Worm (Caenorhabditis elegans): Measurements from ENCODE around the gene sdz-15.

The sdz-15 gene

DNA sequence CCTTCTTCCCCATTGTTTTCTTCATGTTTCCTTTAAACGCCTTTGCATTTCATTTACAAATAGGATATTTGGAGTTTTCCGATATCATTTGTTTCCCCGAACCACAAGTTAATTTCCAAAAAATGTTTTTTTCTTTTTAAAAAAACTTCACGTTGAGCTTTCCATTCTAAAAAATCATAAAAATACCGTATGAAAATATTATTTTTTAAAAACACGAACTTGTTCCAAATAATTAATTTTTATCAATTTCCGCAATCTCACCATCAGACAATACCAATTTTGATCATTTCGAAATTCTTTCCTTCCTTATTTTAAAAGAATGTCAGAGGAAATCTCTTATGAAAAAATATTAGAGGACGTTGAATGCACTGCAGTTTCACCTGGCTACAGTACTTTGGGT, 26.8 kb upstream of the sdz-15 start, which contains the start of gene wht-6:
wht-6 (plus strand) TSS at position 301 of the 400 bp plus-strand sequence.
- TF ChIP-seq unc-3 (GFP tag; conservative IDR thresholded peaks at IDR 0.05) (no peak), unc-3 (tag; optimal IDR thresholded peaks at IDR 0.05) (no peak), zip-5 (tag; optimal IDR thresholded peaks at IDR 0.05) (no peak), dve-1 (tag; optimal IDR thresholded peaks at IDR 0.05) (no peak), ceh-45 (GFP tag; IDR thresholded peaks at IDR 0.05) (no peak), ama-1 (optimal IDR thresholded peaks at IDR 0.05) (no peak), ceh-48 (tag; optimal IDR thresholded peaks at IDR 0.05) (no peak), ttx-3 (tag; optimal IDR thresholded peaks at IDR 0.05) (no peak), hlh-6 (tag; optimal IDR thresholded peaks at IDR 0.05) (no peak), ceh-19 (GFP tag; optimal IDR thresholded peaks at IDR 0.05) (no peak), ceh-31 (tag; optimal IDR thresholded peaks at IDR 0.05) (no peak), nhr-232 (tag; optimal IDR thresholded peaks at IDR 0.05) (no peak)

DNA sequence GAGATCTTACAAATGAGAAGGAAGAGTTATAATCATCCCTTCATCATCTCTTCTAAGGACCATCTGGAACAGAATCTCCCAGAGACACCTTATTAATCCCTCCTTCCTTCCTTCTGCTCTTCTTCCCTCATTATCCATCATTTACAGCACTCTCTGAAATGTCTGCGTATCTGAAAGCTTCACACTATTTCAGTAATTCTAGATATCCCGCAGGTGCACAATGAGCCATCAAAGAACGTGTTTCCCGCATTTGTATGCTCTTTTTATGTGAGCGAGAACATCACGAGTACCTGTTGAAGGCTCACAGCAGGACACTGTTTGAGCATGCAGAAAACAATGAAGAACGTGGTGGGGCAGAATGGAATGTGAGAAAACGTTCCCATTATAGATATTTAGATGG, 21.9 kb upstream of the sdz-15 start:
- TF ChIP-seq pqm-1 (tag; optimal IDR thresholded peaks at IDR 0.05) (no peak), pag-3 (tag; optimal IDR thresholded peaks at IDR 0.05; ENCODE audit: borderline replicate concordance) (no peak), ceh-18 (tag; optimal IDR thresholded peaks at IDR 0.05) (no peak), ref-2 (tag; optimal IDR thresholded peaks at IDR 0.05) (peak; percentile 71), ama-1 (optimal IDR thresholded peaks at IDR 0.05) (no peak), ceh-9 (tag; optimal IDR thresholded peaks at IDR 0.05) (no peak), dve-1 (tag; optimal IDR thresholded peaks at IDR 0.05) (no peak)

DNA sequence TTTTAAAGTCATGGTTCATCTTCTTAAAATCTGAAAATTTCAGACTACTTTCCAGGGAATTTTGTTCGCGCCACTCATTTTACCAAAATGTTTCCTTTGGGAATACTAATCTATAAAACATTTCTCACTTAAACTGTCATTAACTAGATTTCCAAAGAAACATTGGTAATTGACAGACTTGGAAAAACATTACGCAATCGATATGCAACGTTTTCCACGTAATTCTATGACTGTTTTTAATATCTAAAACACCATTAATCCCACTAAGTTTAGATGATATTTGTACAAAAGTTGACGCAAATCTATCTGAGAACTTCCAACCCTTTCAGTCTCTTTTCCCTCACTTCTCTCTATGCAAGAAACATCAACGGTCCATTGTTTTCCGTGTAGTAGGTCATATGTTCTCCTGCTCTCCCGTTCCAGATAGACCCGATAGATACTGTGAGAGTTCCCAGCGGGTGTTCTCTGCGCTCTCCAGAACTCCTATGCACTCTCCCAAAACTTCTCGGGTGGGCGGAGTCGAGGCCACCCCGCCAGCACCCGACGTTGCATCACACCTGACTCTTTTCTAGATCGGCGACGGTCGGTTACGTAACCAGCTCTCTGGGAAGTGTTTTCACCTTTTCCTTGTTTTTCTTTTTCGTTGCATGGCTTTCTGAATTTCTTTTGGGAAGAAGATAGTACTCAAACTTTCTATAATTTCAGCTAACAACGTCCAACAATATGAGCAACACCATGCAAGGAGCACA, 19.8 kb upstream of the sdz-15 start, which contains the start of gene zip-8:
zip-8 (plus strand) TSS at position 700 of the 749 bp plus-strand sequence.
- TF ChIP-seq odd-2 (tag; optimal IDR thresholded peaks at IDR 0.05) = no peak

DNA sequence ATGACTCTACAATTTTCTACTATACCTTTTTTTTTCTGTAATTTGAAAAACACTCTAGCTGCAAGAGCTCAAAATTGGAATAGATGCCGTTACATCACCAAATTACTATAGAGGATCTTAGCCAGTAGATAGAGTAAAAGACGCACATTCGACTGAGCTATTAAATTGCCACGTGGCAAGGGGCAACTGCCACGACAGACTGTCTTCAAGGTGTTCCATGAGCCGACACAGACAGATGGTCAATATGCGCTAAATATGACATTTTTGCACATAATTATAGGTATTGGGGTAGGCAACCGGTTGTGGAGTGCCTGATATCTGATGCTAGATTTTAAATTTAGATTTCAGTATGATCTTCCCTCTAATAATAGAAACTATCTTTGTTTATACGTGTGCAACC, 18.8 kb upstream of the sdz-15 start:
- TF ChIP-seq ahr-1 (tag; optimal IDR thresholded peaks at IDR 0.05) = no peak
- no peak for TF ChIP-seq mec-3 (tag; optimal IDR thresholded peaks at IDR 0.05; ENCODE audit: borderline replicate concordance)
- TF ChIP-seq K02D7.2 (tag; optimal IDR thresholded peaks at IDR 0.05) = no peak
- TF ChIP-seq pat-9 (tag; optimal IDR thresholded peaks at IDR 0.05) = no peak
- no peak for TF ChIP-seq pqm-1 (tag; optimal IDR thresholded peaks at IDR 0.05)
- TF ChIP-seq tbx-2 (tag; optimal IDR thresholded peaks at IDR 0.05) = no peak
- TF ChIP-seq npax-4 (tag; optimal IDR thresholded peaks at IDR 0.05) = no peak
- TF ChIP-seq nhr-11 (tag; optimal IDR thresholded peaks at IDR 0.05) = no peak
- no peak for TF ChIP-seq dve-1 (tag; optimal IDR thresholded peaks at IDR 0.05)

DNA sequence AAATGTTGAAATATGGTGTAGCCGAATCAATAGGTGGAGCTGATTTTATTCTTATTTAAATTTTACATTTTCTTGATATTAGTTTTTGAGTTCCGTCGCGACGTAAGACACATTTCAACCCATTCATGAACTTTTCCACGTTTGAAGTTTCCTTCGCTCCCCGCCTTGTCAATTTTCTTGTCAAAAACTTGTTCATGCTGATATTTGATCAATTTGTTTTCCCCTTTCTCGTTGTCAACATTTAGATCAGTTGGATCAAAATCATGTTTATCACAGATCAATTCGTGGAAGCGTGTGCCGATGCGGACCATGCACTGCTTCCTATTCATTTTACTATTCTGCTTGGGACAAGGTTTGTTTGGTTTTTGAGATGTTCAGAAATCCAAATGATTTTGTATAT, 15.4 kb upstream of the sdz-15 start, which contains the start of gene chtb-2:
chtb-2 (plus strand) TSS at position 301 of the 400 bp plus-strand sequence.
- TF ChIP-seq elt-4 (tag; optimal IDR thresholded peaks at IDR 0.05) (no peak), rnt-1 (tag; optimal IDR thresholded peaks at IDR 0.05) (no peak), ceh-48 (tag; optimal IDR thresholded peaks at IDR 0.05) (no peak), tbx-2 (tag; optimal IDR thresholded peaks at IDR 0.05) (no peak), nfya-1 (tag; optimal IDR thresholded peaks at IDR 0.05) (no peak), ceh-14 (tag; optimal IDR thresholded peaks at IDR 0.05) (no peak), zip-5 (tag; optimal IDR thresholded peaks at IDR 0.05) (no peak), madf-2 (tag; optimal IDR thresholded peaks at IDR 0.05) (no peak), che-1 (tag; optimal IDR thresholded peaks at IDR 0.05) (no peak), sox-4 (tag; optimal IDR thresholded peaks at IDR 0.05) (no peak), nhr-232 (tag; optimal IDR thresholded peaks at IDR 0.05) (no peak), K09A11.1 (tag; optimal IDR thresholded peaks at IDR 0.05; ENCODE audit: insufficient read depth) (no peak), hlh-6 (tag; optimal IDR thresholded peaks at IDR 0.05) (no peak), mec-3 (tag; optimal IDR thresholded peaks at IDR 0.05; ENCODE audit: borderline replicate concordance) (no peak), ceh-18 (tag; optimal IDR thresholded peaks at IDR 0.05) (no peak), tbx-7 (tag; optimal IDR thresholded peaks at IDR 0.05) (no peak), ttx-3 (tag; optimal IDR thresholded peaks at IDR 0.05) (no peak), ceh-34 (tag; optimal IDR thresholded peaks at IDR 0.05) (no peak), pha-2 (tag; optimal IDR thresholded peaks at IDR 0.05) (no peak)

Measured in whole organism, late embryonic.